Comparison of ENCODE assay signal across 4 worm cellular contexts in the genomic region with DNA sequence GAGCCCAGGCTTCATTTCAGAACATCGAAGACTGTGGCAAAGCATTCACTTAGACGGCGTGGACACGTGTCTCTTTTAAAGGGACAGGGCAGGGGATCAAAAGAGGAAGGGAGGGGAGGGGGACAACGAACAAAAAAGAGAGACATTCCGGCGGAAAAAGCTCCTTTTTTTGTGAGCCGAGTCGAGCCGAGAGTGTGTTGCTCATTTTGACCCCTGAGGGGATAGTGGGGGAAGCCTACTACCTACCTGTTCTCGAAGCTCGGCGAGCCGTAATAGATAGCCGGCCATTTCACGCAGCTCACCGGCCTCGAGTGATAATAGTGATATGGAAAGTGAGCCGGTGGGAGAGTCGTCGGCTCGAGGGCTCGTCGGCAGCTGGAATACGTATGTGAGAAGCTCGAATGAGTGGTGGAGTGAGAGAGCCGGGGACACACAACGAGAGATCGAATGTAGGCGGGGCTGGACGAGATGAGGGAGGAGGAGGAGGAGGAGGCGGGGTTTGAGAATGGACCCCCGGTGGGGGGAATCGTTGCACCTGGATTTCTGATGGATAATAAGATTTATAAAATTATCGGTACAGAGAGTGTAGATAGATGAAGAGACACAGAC.
TF ChIP-seq lines count a peak whose summit lies in the region.

No protein-coding gene starts in this region.

TF ChIP-seq in whole organism, L2 larva, 48 proteins besides CTCF, POLR2A, EP300 and RAD21:
- TF ChIP-seq unc-55 (GFP tag; optimal IDR thresholded peaks at IDR 0.05; lab: Kevin White, UChicago) (no peak), F13H6.1 (tag; optimal IDR thresholded peaks at IDR 0.05; lab: Kevin White, UChicago) (peak; percentile 14)
TF ChIP-seq in whole organism, L2 larva: peak in this region for 1.

TF ChIP-seq in whole organism, L4 larva, 104 proteins besides CTCF, POLR2A, EP300 and RAD21:
- peak; percentile 86 for TF ChIP-seq set-16 (GFP tag; IDR thresholded peaks at IDR 0.05; lab: Robert Waterston, UW)
- peak in 1 of 2 experiments; percentile 53 for TF ChIP-seq unc-62 (GFP tag; optimal IDR thresholded peaks at IDR 0.05 in 1 of 2; lab: Kevin White, UChicago)
- no peak for TF ChIP-seq unc-62 (tag; optimal IDR thresholded peaks at IDR 0.05; lab: Kevin White, UChicago)
- no peak for TF ChIP-seq duxl-1 (tag; optimal IDR thresholded peaks at IDR 0.05; lab: Kevin White, UChicago; ENCODE audit: poor library complexity)
- TF ChIP-seq F49E8.2 (tag; optimal IDR thresholded peaks at IDR 0.05; lab: Kevin White, UChicago; ENCODE audit: borderline replicate concordance): no peak
TF ChIP-seq in whole organism, L4 larva: peak in this region for 2.

TF ChIP-seq in whole organism, late embryonic, 69 proteins besides CTCF, POLR2A, EP300 and RAD21:
- TF ChIP-seq ama-1 (optimal IDR thresholded peaks at IDR 0.05; lab: Kevin White, UChicago): peak; percentile 76
- TF ChIP-seq ceh-48 (tag; optimal IDR thresholded peaks at IDR 0.05; lab: Kevin White, UChicago): no peak
- peak; percentile 59 for TF ChIP-seq K02D7.2 (tag; optimal IDR thresholded peaks at IDR 0.05; lab: Kevin White, UChicago)
- TF ChIP-seq ceh-14 (tag; optimal IDR thresholded peaks at IDR 0.05; lab: Kevin White, UChicago): peak; percentile 0
- peak; percentile 3 for TF ChIP-seq sox-4 (tag; optimal IDR thresholded peaks at IDR 0.05; lab: Kevin White, UChicago)
- peak; percentile 3 for TF ChIP-seq nfya-1 (tag; optimal IDR thresholded peaks at IDR 0.05; lab: Kevin White, UChicago)

TF ChIP-seq in whole organism, mixed stage, embryonic, 35 proteins besides CTCF, POLR2A, EP300 and RAD21:
- TF ChIP-seq unc-120 (tag; optimal IDR thresholded peaks at IDR 0.05; lab: Kevin White, UChicago; ENCODE audit: poor library complexity, severe bottlenecking) (peak; percentile 62), zip-8 (tag; optimal IDR thresholded peaks at IDR 0.05; lab: Kevin White, UChicago) (no peak), pha-4 (tag; optimal IDR thresholded peaks at IDR 0.05; lab: Kevin White, UChicago) (no peak), tbx-8 (GFP tag; optimal IDR thresholded peaks at IDR 0.05; lab: Kevin White, UChicago) (no peak), drap-1 (GFP tag; optimal IDR thresholded peaks at IDR 0.05; lab: Kevin White, UChicago) (peak; percentile 50), nhr-12 (tag; optimal IDR thresholded peaks at IDR 0.05; lab: Kevin White, UChicago) (no peak), snpc-4 (tag; optimal IDR thresholded peaks at IDR 0.05; lab: Kevin White, UChicago) (no peak), elt-3 (tag; optimal IDR thresholded peaks at IDR 0.05; lab: Kevin White, UChicago) (no peak), mls-2 (tag; optimal IDR thresholded peaks at IDR 0.05; lab: Kevin White, UChicago) (no peak), nhr-2 (tag; optimal IDR thresholded peaks at IDR 0.05; lab: Kevin White, UChicago) (no peak), M03D4.4 (tag; optimal IDR thresholded peaks at IDR 0.05; lab: Kevin White, UChicago) (peak; percentile 41)
